Worm (Caenorhabditis elegans): ENCODE measurements around the gene etr-1.
A peak's percentile ranks its signal among the peaks of the same experiment; 100 is the strongest.

The etr-1 gene

ce11 chrII:128929-129328 lies 33.2 kb upstream of the etr-1 start, which contains the start of gene srd-3:
Gene srd-3 (minus strand): TSS chrII:129029.
- TF ChIP-seq ham-2 (GFP tag; optimal IDR thresholded peaks at IDR 0.05) = no peak
- TF ChIP-seq ces-1 (GFP tag; optimal IDR thresholded peaks at IDR 0.05) = no peak
- TF ChIP-seq unc-120 (tag; optimal IDR thresholded peaks at IDR 0.05; ENCODE audit: poor library complexity, severe bottlenecking) = no peak
- no peak for TF ChIP-seq M03D4.4 (tag; optimal IDR thresholded peaks at IDR 0.05)
- no peak for TF ChIP-seq unc-62 (GFP tag; optimal IDR thresholded peaks at IDR 0.05)
- no peak for TF ChIP-seq blmp-1 (tag; optimal IDR thresholded peaks at IDR 0.05)
- no peak for TF ChIP-seq lin-32 (GFP tag; optimal IDR thresholded peaks at IDR 0.05)
- TF ChIP-seq ceh-39 (tag; optimal IDR thresholded peaks at IDR 0.05) = no peak
- TF ChIP-seq nhr-2 (tag; optimal IDR thresholded peaks at IDR 0.05) = no peak
- no peak for TF ChIP-seq lin-13 (tag; optimal IDR thresholded peaks at IDR 0.05)
- TF ChIP-seq unc-39 (tag; optimal IDR thresholded peaks at IDR 0.05) = no peak
- TF ChIP-seq sptf-1 (tag; optimal IDR thresholded peaks at IDR 0.05) = no peak
- no peak for TF ChIP-seq cnd-1 (tag; optimal IDR thresholded peaks at IDR 0.05)
- no peak for TF ChIP-seq ceh-83 (GFP tag; optimal IDR thresholded peaks at IDR 0.05)
- no peak for TF ChIP-seq mep-1 (tag; optimal IDR thresholded peaks at IDR 0.05)
- TF ChIP-seq mab-5 (tag; optimal IDR thresholded peaks at IDR 0.05) = no peak
- TF ChIP-seq flh-1 (GFP tag; optimal IDR thresholded peaks at IDR 0.05) = no peak
- TF ChIP-seq ceh-43 (GFP tag; optimal IDR thresholded peaks at IDR 0.05) = no peak
- no peak for TF ChIP-seq bed-3 (GFP tag; optimal IDR thresholded peaks at IDR 0.05)
- TF ChIP-seq tbx-8 (GFP tag; optimal IDR thresholded peaks at IDR 0.05) = no peak

ce11 chrII:129770-130169 lies 32.4 kb upstream of the etr-1 start:
- no peak for TF ChIP-seq nhr-28 (tag; optimal IDR thresholded peaks at IDR 0.05)
- no peak for TF ChIP-seq nhr-237 (tag; optimal IDR thresholded peaks at IDR 0.05)
- TF ChIP-seq snpc-4 (tag; optimal IDR thresholded peaks at IDR 0.05) = no peak
- TF ChIP-seq ceh-43 (GFP tag; optimal IDR thresholded peaks at IDR 0.05) = no peak
- TF ChIP-seq ceh-83 (GFP tag; optimal IDR thresholded peaks at IDR 0.05) = no peak
- TF ChIP-seq bed-3 (GFP tag; optimal IDR thresholded peaks at IDR 0.05) = no peak
- TF ChIP-seq ceh-39 (tag; optimal IDR thresholded peaks at IDR 0.05) = no peak
- no peak for TF ChIP-seq mep-1 (tag; optimal IDR thresholded peaks at IDR 0.05)
- TF ChIP-seq unc-62 (GFP tag; optimal IDR thresholded peaks at IDR 0.05) = no peak
- TF ChIP-seq sem-2 (GFP tag; optimal IDR thresholded peaks at IDR 0.05) = no peak
- no peak for TF ChIP-seq nhr-12 (tag; optimal IDR thresholded peaks at IDR 0.05)
- TF ChIP-seq mab-5 (tag; optimal IDR thresholded peaks at IDR 0.05) = no peak
- TF ChIP-seq cnd-1 (tag; optimal IDR thresholded peaks at IDR 0.05) = no peak
- no peak for TF ChIP-seq hlh-1 (tag; optimal IDR thresholded peaks at IDR 0.05)
- TF ChIP-seq nhr-2 (tag; optimal IDR thresholded peaks at IDR 0.05) = no peak
- no peak for TF ChIP-seq flh-1 (GFP tag; optimal IDR thresholded peaks at IDR 0.05)
- TF ChIP-seq blmp-1 (tag; optimal IDR thresholded peaks at IDR 0.05) = no peak
- TF ChIP-seq lin-13 (tag; optimal IDR thresholded peaks at IDR 0.05) = no peak
- TF ChIP-seq mls-2 (tag; optimal IDR thresholded peaks at IDR 0.05) = no peak
- no peak for TF ChIP-seq M03D4.4 (tag; optimal IDR thresholded peaks at IDR 0.05)

ce11 chrII:133548-134275 lies 28.5 kb upstream of the etr-1 start, which contains the start of gene cwn-1:
Gene cwn-1 (minus strand): TSS chrII:133598.
- TF ChIP-seq hlh-1 (tag; optimal IDR thresholded peaks at IDR 0.05) = peak; percentile 29
- TF ChIP-seq mab-5 (tag; optimal IDR thresholded peaks at IDR 0.05) = peak; percentile 83
- TF ChIP-seq nhr-2 (tag; optimal IDR thresholded peaks at IDR 0.05) = no peak
- peak; percentile 88 for TF ChIP-seq unc-62 (GFP tag; optimal IDR thresholded peaks at IDR 0.05)
- no peak for TF ChIP-seq lin-32 (GFP tag; optimal IDR thresholded peaks at IDR 0.05)
- no peak for TF ChIP-seq unc-120 (tag; optimal IDR thresholded peaks at IDR 0.05; ENCODE audit: poor library complexity, severe bottlenecking)
- no peak for TF ChIP-seq elt-1 (tag; optimal IDR thresholded peaks at IDR 0.05; ENCODE audit: borderline replicate concordance, insufficient read depth)
- no peak for TF ChIP-seq bed-3 (GFP tag; optimal IDR thresholded peaks at IDR 0.05)
- no peak for TF ChIP-seq ceh-83 (GFP tag; optimal IDR thresholded peaks at IDR 0.05)

- TF ChIP-seq elt-1 (tag; optimal IDR thresholded peaks at IDR 0.05; ENCODE audit: borderline replicate concordance, insufficient read depth) = no peak
- TF ChIP-seq cnd-1 (tag; optimal IDR thresholded peaks at IDR 0.05) = no peak
- TF ChIP-seq nhr-12 (tag; optimal IDR thresholded peaks at IDR 0.05) = no peak
- TF ChIP-seq hlh-1 (tag; optimal IDR thresholded peaks at IDR 0.05) = no peak
- no peak for TF ChIP-seq mep-1 (tag; optimal IDR thresholded peaks at IDR 0.05)
- TF ChIP-seq ceh-43 (GFP tag; optimal IDR thresholded peaks at IDR 0.05) = no peak
- no peak for TF ChIP-seq lin-32 (GFP tag; optimal IDR thresholded peaks at IDR 0.05)
- TF ChIP-seq bed-3 (GFP tag; optimal IDR thresholded peaks at IDR 0.05) = no peak
- TF ChIP-seq ces-1 (GFP tag; optimal IDR thresholded peaks at IDR 0.05) = no peak
- no peak for TF ChIP-seq mab-5 (tag; optimal IDR thresholded peaks at IDR 0.05)
- no peak for TF ChIP-seq mls-2 (tag; optimal IDR thresholded peaks at IDR 0.05)
- no peak for TF ChIP-seq M03D4.4 (tag; optimal IDR thresholded peaks at IDR 0.05)
- TF ChIP-seq nhr-237 (tag; optimal IDR thresholded peaks at IDR 0.05) = no peak
- TF ChIP-seq nhr-2 (tag; optimal IDR thresholded peaks at IDR 0.05) = no peak
Observed at ce11 chrII:135166-135565, 27.0 kb upstream of the etr-1 start, which contains the start of gene K10B4.1. Gene K10B4.1 (plus strand): TSS chrII:135466.
